Worm (Caenorhabditis elegans) whole organism, dauer: ENCODE results near the gene K07C11.10.

Experiments
- unc-62 ChIP-seq: sonication (generic microtip); optimal IDR thresholded peaks from 2 replicates; lab custom pipeline; 2017; ENCODE audit warnings: missing biosample characterization, missing genetic modification reagents, missing genetic modification characterization

Gene K07C11.10

ce11 chrV:8213868-8214267 is 12.8 kb downstream of the K07C11.10 start, which contains the start of gene K07C11.7:
TSS of gene K07C11.7 (minus strand) at chrV:8213968.
- TF ChIP-seq unc-62 (GFP tag; lab: Kevin White, UChicago) = no peak

ce11 chrV:8212816-8213215 is 13.9 kb downstream of the K07C11.10 start:
- TF ChIP-seq unc-62 (GFP tag; lab: Kevin White, UChicago) = no peak

- TF ChIP-seq unc-62 (GFP tag; lab: Kevin White, UChicago) = no peak
Observed at ce11 chrV:8211993-8212392, 14.7 kb downstream of the K07C11.10 start.

ce11 chrV:8210527-8210926 is 16.2 kb downstream of the K07C11.10 start:
- no peak for TF ChIP-seq unc-62 (GFP tag; lab: Kevin White, UChicago)

ce11 chrV:8206931-8207330 is 19.8 kb downstream of the K07C11.10 start, which contains the start of gene timp-1:
TSS of gene timp-1 (plus strand) at chrV:8207235.
- TF ChIP-seq unc-62 (GFP tag; lab: Kevin White, UChicago) = no peak

- no peak for TF ChIP-seq unc-62 (GFP tag; lab: Kevin White, UChicago)
Observed at ce11 chrV:8203085-8203643, 23.5 kb downstream of the K07C11.10 start, which contains the start of gene cest-17. TSS of gene cest-17 (plus strand) at chrV:8203332.

- TF ChIP-seq unc-62 (GFP tag; lab: Kevin White, UChicago) = no peak
Observed at ce11 chrV:8201229-8201858, 25.4 kb downstream of the K07C11.10 start, which contains the start of gene cri-2. TSS of gene cri-2 (plus strand) at chrV:8201808.

- TF ChIP-seq unc-62 (GFP tag; lab: Kevin White, UChicago) = no peak
Observed at ce11 chrV:8198994-8199393, 27.7 kb downstream of the K07C11.10 start, which contains the start of gene F20D6.11. TSS of gene F20D6.11 (minus strand) at chrV:8199094.

ce11 chrV:8196993-8197392 is 29.7 kb downstream of the K07C11.10 start:
- TF ChIP-seq unc-62 (GFP tag; lab: Kevin White, UChicago) = no peak

- no peak for TF ChIP-seq unc-62 (GFP tag; lab: Kevin White, UChicago)
Observed at ce11 chrV:8195889-8196418, 30.8 kb downstream of the K07C11.10 start, which contains the start of gene F20D6.10. TSS of gene F20D6.10 (minus strand) at chrV:8195939.

- no peak for TF ChIP-seq unc-62 (GFP tag; lab: Kevin White, UChicago)
Observed at ce11 chrV:8190430-8190829, 36.3 kb downstream of the K07C11.10 start, which contains the start of gene F20D6.1. TSS of gene F20D6.1 (plus strand) at chrV:8190730.

ce11 chrV:8190016-8190415 is 36.7 kb downstream of the K07C11.10 start, which contains the start of gene F20D6.12:
TSS of gene F20D6.12 (minus strand) at chrV:8190116.
- TF ChIP-seq unc-62 (GFP tag; lab: Kevin White, UChicago) = no peak

ce11 chrV:8188421-8188820 is 38.3 kb downstream of the K07C11.10 start, which contains the start of gene F20D6.15:
TSS of gene F20D6.15 (minus strand) at chrV:8188467.
- TF ChIP-seq unc-62 (GFP tag; lab: Kevin White, UChicago) = no peak

ce11 chrV:8185737-8186136 is 41.0 kb downstream of the K07C11.10 start, which contains the start of gene F20D6.2:
TSS of gene F20D6.2 (plus strand) at chrV:8186037.
- TF ChIP-seq unc-62 (GFP tag; lab: Kevin White, UChicago) = no peak

- TF ChIP-seq unc-62 (GFP tag; lab: Kevin White, UChicago) = no peak
Observed at ce11 chrV:8183384-8183783, 43.3 kb downstream of the K07C11.10 start, which contains the start of gene srp-8. TSS of gene srp-8 (plus strand) at chrV:8183684.

- no peak for TF ChIP-seq unc-62 (GFP tag; lab: Kevin White, UChicago)
Observed at ce11 chrV:8178914-8179542, 47.7 kb downstream of the K07C11.10 start, which contains the start of gene srp-7. TSS of gene srp-7 (plus strand) at chrV:8179126.
